Worm (Caenorhabditis elegans) whole organism, early embryonic: ENCODE results near the gene Y58A7A.4.

ENCODE experiments used
- B0310.2 ChIP-seq: sonication (generic microtip); optimal IDR thresholded peaks from 2 replicates; lab custom pipeline; 2016; ENCODE audit warnings: mild to moderate bottlenecking, missing genetic modification characterization, missing compliant biosample characterization
- F13C5.2 ChIP-seq: sonication (generic microtip); optimal IDR thresholded peaks from 2 replicates; lab custom pipeline; 2017; ENCODE audit warnings: mild to moderate bottlenecking, missing genetic modification characterization, inconsistent platforms, missing compliant biosample characterization
- aly-1 ChIP-seq: sonication (generic microtip); optimal IDR thresholded peaks from 2 replicates; lab custom pipeline; 2016; ENCODE audit warnings: missing genetic modification characterization, missing compliant biosample characterization
- ama-1 ChIP-seq: fragments of 150-350 bp; optimal IDR thresholded peaks from 2 replicates; lab custom pipeline; 2014
- ceh-13 ChIP-seq: fragments of 200-800 bp; sonication (Bioruptor generic); optimal IDR thresholded peaks from 2 replicates; lab custom pipeline; 2018; ENCODE audit warnings: mild to moderate bottlenecking, missing genetic modification characterization, missing compliant biosample characterization
- ceh-36 ChIP-seq: sonication (generic microtip); optimal IDR thresholded peaks from 2 replicates; lab custom pipeline; 2016; ENCODE audit warnings: missing genetic modification characterization, inconsistent platforms, missing compliant biosample characterization
- ets-7 ChIP-seq: sonication (generic microtip); optimal IDR thresholded peaks from 2 replicates; lab custom pipeline; 2016; ENCODE audit warnings: missing genotype, missing genetic modification characterization, missing compliant biosample characterization
- flt-1 ChIP-seq: fragments of 200-800 bp; sonication (Bioruptor generic); IDR thresholded peaks from 2 replicates; pipeline ENCODE4 v1.3.6; 2022; ENCODE audit warnings: missing genetic modification characterization, missing compliant biosample characterization
- hmbx-1 ChIP-seq: sonication (generic microtip); optimal IDR thresholded peaks from 2 replicates; lab custom pipeline; 2016; ENCODE audit warnings: mild to moderate bottlenecking, missing genetic modification characterization, missing compliant biosample characterization
- hmg-4 ChIP-seq: fragments of 200-800 bp; sonication (Bioruptor generic); optimal IDR thresholded peaks from 2 replicates; lab custom pipeline; 2018; ENCODE audit warnings: mild to moderate bottlenecking, missing genetic modification characterization, missing compliant biosample characterization
- hnd-1 ChIP-seq: sonication (generic microtip); optimal IDR thresholded peaks from 2 replicates; lab custom pipeline; 2016; ENCODE audit warnings: missing genetic modification characterization, missing compliant biosample characterization
- pes-1 ChIP-seq: fragments of 200-800 bp; sonication (Bioruptor generic); IDR thresholded peaks from 2 replicates; pipeline ENCODE4 v1.3.6; 2022; ENCODE audit warnings: missing genetic modification reagents, missing genetic modification characterization, missing compliant biosample characterization
- scrt-1 ChIP-seq: fragments of 200-800 bp; sonication (Bioruptor generic); IDR thresholded peaks from 2 replicates; pipeline ENCODE4 v1.3.6; 2022; ENCODE audit warnings: missing genetic modification characterization, missing compliant biosample characterization
- sea-1 ChIP-seq: fragments of 200-800 bp; sonication (Bioruptor generic); conservative IDR thresholded peaks from 2 replicates; pipeline ENCODE4 v1.3.6; 2022; ENCODE audit warnings: missing genetic modification characterization, missing compliant biosample characterization
- tbx-11 ChIP-seq: fragments of 200-800 bp; sonication (Bioruptor generic); IDR thresholded peaks from 2 replicates; pipeline ENCODE4 v1.3.6; 2022; ENCODE audit warnings: missing genetic modification characterization, missing compliant biosample characterization
- tbx-37 ChIP-seq: fragments of 200-800 bp; sonication (Bioruptor generic); conservative IDR thresholded peaks from 2 replicates; pipeline ENCODE4 v1.3.6; 2022; ENCODE audit warnings: missing genetic modification reagents, missing genetic modification characterization, missing compliant biosample characterization
- tra-4 ChIP-seq: sonication (generic microtip); optimal IDR thresholded peaks from 2 replicates; lab custom pipeline; 2017; ENCODE audit warnings: missing genetic modification characterization, missing compliant biosample characterization

Gene Y58A7A.4

ce11 chrV:5046103-5046502 lies 38.7 kb downstream of the Y58A7A.4 start, which contains the start of gene exc-14:
Gene exc-14 (minus strand): TSS chrV:5046203.
- no peak for TF ChIP-seq ama-1
- TF ChIP-seq F13C5.2 (tag; lab: Kevin White, UChicago), result no peak
- TF ChIP-seq B0310.2 (tag; lab: Kevin White, UChicago), result no peak
- TF ChIP-seq ets-7, result no peak
- TF ChIP-seq ceh-13, result no peak
- TF ChIP-seq hnd-1 (tag; lab: Kevin White, UChicago), result no peak
- no peak for TF ChIP-seq sea-1 (GFP tag; lab: Robert Waterston, UW)
- TF ChIP-seq pes-1 (GFP tag; lab: Robert Waterston, UW), result no peak
- TF ChIP-seq scrt-1 (GFP tag; lab: Robert Waterston, UW), result no peak
- no peak for TF ChIP-seq tbx-37 (GFP tag; lab: Robert Waterston, UW)
- TF ChIP-seq ceh-36 (tag; lab: Kevin White, UChicago), result no peak
- TF ChIP-seq tra-4 (tag; lab: Kevin White, UChicago), result no peak
- no peak for TF ChIP-seq flt-1 (GFP tag; lab: Robert Waterston, UW)
- TF ChIP-seq tbx-11 (GFP tag; lab: Robert Waterston, UW), result no peak
- no peak for TF ChIP-seq hmbx-1 (tag; lab: Kevin White, UChicago)
- no peak for TF ChIP-seq hmg-4 (GFP tag; lab: Kevin White, UChicago)
- no peak for TF ChIP-seq aly-1

ce11 chrV:5040925-5041324 lies 43.9 kb downstream of the Y58A7A.4 start, which contains the start of gene K11D12.8:
Gene K11D12.8 (minus strand): TSS chrV:5041001.
- TF ChIP-seq scrt-1 (GFP tag; lab: Robert Waterston, UW) (no peak), F13C5.2 (tag; lab: Kevin White, UChicago) (no peak), tra-4 (tag; lab: Kevin White, UChicago) (no peak)

DNA sequence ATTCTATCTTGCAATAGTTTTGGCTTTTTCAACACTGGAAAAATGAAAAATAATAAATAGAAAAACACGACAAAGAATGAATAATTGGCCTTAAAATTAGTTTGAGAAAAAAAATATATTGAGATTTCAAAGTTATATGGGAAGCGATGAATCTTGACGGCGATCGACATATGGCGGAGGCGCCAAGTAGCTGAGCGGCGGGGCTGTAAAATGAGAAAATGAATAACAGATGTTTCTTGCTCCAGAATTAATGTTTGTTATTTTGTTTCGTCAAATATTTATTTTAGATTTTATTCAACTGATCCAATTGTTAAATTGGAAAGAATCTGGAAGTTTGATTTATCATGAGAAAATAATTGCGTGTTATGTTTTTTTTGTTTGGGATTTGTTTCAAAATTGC lies 45.2 kb downstream of the Y58A7A.4 start, which contains the start of gene K11D12.11:
K11D12.11 (minus strand) TSS at position 42 of the 400 bp plus-strand sequence.
- TF ChIP-seq aly-1 (no peak), scrt-1 (GFP tag; lab: Robert Waterston, UW) (no peak), ets-7 (no peak), ceh-36 (tag; lab: Kevin White, UChicago) (no peak), B0310.2 (tag; lab: Kevin White, UChicago) (no peak), pes-1 (GFP tag; lab: Robert Waterston, UW) (no peak), tra-4 (tag; lab: Kevin White, UChicago) (no peak), hnd-1 (tag; lab: Kevin White, UChicago) (no peak), tbx-11 (GFP tag; lab: Robert Waterston, UW) (no peak), tbx-37 (GFP tag; lab: Robert Waterston, UW) (no peak), ceh-13 (no peak), ama-1 (no peak), flt-1 (GFP tag; lab: Robert Waterston, UW) (no peak), F13C5.2 (tag; lab: Kevin White, UChicago) (no peak), hmg-4 (GFP tag; lab: Kevin White, UChicago) (no peak), hmbx-1 (tag; lab: Kevin White, UChicago) (no peak), sea-1 (GFP tag; lab: Robert Waterston, UW) (no peak)

DNA sequence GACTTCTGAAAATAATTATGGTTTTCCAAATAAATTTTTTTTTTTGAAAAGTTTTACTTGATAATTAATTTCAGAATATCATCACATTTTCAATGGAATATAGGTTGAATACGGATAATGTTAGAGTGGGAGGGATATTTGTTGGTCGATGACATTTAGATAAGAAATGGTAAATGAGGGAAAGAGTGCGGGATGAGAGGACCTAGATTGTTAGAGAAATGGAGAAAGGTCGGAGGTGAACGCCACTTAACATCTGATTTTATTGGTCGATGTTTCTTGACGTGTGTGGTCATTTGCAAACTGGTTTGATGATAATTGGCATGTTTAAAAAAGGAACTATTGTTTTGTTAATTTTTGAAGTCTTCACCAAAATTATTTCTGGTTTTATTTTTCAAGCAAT lies 46.4 kb downstream of the Y58A7A.4 start:
- TF ChIP-seq hmbx-1 (tag; lab: Kevin White, UChicago) (no peak), ets-7 (no peak), hmg-4 (GFP tag; lab: Kevin White, UChicago) (no peak), ama-1 (no peak), aly-1 (no peak), tbx-11 (GFP tag; lab: Robert Waterston, UW) (no peak), pes-1 (GFP tag; lab: Robert Waterston, UW) (no peak), sea-1 (GFP tag; lab: Robert Waterston, UW) (no peak), ceh-36 (tag; lab: Kevin White, UChicago) (no peak), scrt-1 (GFP tag; lab: Robert Waterston, UW) (no peak), tra-4 (tag; lab: Kevin White, UChicago) (no peak), hnd-1 (tag; lab: Kevin White, UChicago) (no peak)

ce11 chrV:5036364-5036763 lies 48.4 kb downstream of the Y58A7A.4 start, which contains the start of gene K11D12.7:
Gene K11D12.7 (minus strand): TSS chrV:5036464.
- TF ChIP-seq flt-1 (GFP tag; lab: Robert Waterston, UW), result no peak

ce11 chrV:5035058-5035457 lies 49.7 kb downstream of the Y58A7A.4 start, which contains the start of gene K11D12.6:
Gene K11D12.6 (minus strand): TSS chrV:5035158.
- TF ChIP-seq scrt-1 (GFP tag; lab: Robert Waterston, UW), result no peak
- TF ChIP-seq ama-1, result no peak
- TF ChIP-seq flt-1 (GFP tag; lab: Robert Waterston, UW), result no peak
- no peak for TF ChIP-seq pes-1 (GFP tag; lab: Robert Waterston, UW)
- TF ChIP-seq tra-4 (tag; lab: Kevin White, UChicago), result no peak
- no peak for TF ChIP-seq B0310.2 (tag; lab: Kevin White, UChicago)
- no peak for TF ChIP-seq sea-1 (GFP tag; lab: Robert Waterston, UW)
- TF ChIP-seq ceh-13, result no peak
- TF ChIP-seq hmbx-1 (tag; lab: Kevin White, UChicago), result no peak
- no peak for TF ChIP-seq ets-7
- no peak for TF ChIP-seq hnd-1 (tag; lab: Kevin White, UChicago)
- no peak for TF ChIP-seq hmg-4 (GFP tag; lab: Kevin White, UChicago)
- no peak for TF ChIP-seq tbx-11 (GFP tag; lab: Robert Waterston, UW)
- TF ChIP-seq ceh-36 (tag; lab: Kevin White, UChicago), result no peak
- no peak for TF ChIP-seq tbx-37 (GFP tag; lab: Robert Waterston, UW)

ce11 chrV:5033099-5033498 lies 51.7 kb downstream of the Y58A7A.4 start, which contains the start of gene K11D12.13:
Gene K11D12.13 (plus strand): TSS chrV:5033399.
- TF ChIP-seq sea-1 (GFP tag; lab: Robert Waterston, UW), result no peak
- no peak for TF ChIP-seq flt-1 (GFP tag; lab: Robert Waterston, UW)
- TF ChIP-seq pes-1 (GFP tag; lab: Robert Waterston, UW), result no peak
- TF ChIP-seq ama-1, result no peak
- no peak for TF ChIP-seq tbx-37 (GFP tag; lab: Robert Waterston, UW)
- TF ChIP-seq hnd-1 (tag; lab: Kevin White, UChicago), result no peak
- TF ChIP-seq F13C5.2 (tag; lab: Kevin White, UChicago), result no peak
- no peak for TF ChIP-seq tra-4 (tag; lab: Kevin White, UChicago)
- no peak for TF ChIP-seq ets-7
- no peak for TF ChIP-seq B0310.2 (tag; lab: Kevin White, UChicago)
- no peak for TF ChIP-seq ceh-36 (tag; lab: Kevin White, UChicago)
- TF ChIP-seq tbx-11 (GFP tag; lab: Robert Waterston, UW), result no peak
- TF ChIP-seq scrt-1 (GFP tag; lab: Robert Waterston, UW), result no peak
- TF ChIP-seq hmg-4 (GFP tag; lab: Kevin White, UChicago), result no peak
- TF ChIP-seq hmbx-1 (tag; lab: Kevin White, UChicago), result no peak
- TF ChIP-seq ceh-13, result no peak
- no peak for TF ChIP-seq aly-1
